Worm (Caenorhabditis elegans): ENCODE results near the gene Y53F4B.18.

ce11 chrII:15042310-15042709 lies 29.2 kb downstream of the Y53F4B.18 start:
- TF ChIP-seq snpc-4 (tag; optimal IDR thresholded peaks at IDR 0.05) (no peak), pha-4 (tag; optimal IDR thresholded peaks at IDR 0.05) (no peak), lsy-2 (tag; optimal IDR thresholded peaks at IDR 0.05) (no peak), ztf-11 (tag; optimal IDR thresholded peaks at IDR 0.05) (no peak), flh-1 (GFP tag; optimal IDR thresholded peaks at IDR 0.05) (no peak), nhr-237 (tag; optimal IDR thresholded peaks at IDR 0.05) (no peak), elt-3 (tag; optimal IDR thresholded peaks at IDR 0.05) (no peak), unc-120 (tag; optimal IDR thresholded peaks at IDR 0.05; ENCODE audit: poor library complexity, severe bottlenecking) (no peak)

Data from whole organism, mixed stage, embryonic.